Worm (Caenorhabditis elegans) whole organism, mixed stage, embryonic: ENCODE measurements around the gene set-5.

Source experiments
- M03D4.4 ChIP-seq: sonication (generic microtip); optimal IDR thresholded peaks from 2 replicates; lab custom pipeline; 2017; ENCODE audit warnings: mild to moderate bottlenecking, missing genetic modification characterization, missing compliant biosample characterization
- bed-3 ChIP-seq: fragments of 200-800 bp; sonication (Bioruptor generic); optimal IDR thresholded peaks from 3 replicates; lab custom pipeline; 2018; ENCODE audit warnings: mild to moderate bottlenecking, missing genetic modification characterization, moderate library complexity, missing compliant biosample characterization
- blmp-1 ChIP-seq: fragments of 150-350 bp; optimal IDR thresholded peaks from 2 replicates; lab custom pipeline; 2014; ENCODE audit warnings: missing biosample characterization, missing genetic modification characterization
- ceh-39 ChIP-seq: fragments of 150-350 bp; optimal IDR thresholded peaks from 2 replicates; lab custom pipeline; 2014; ENCODE audit warnings: missing biosample characterization, missing genetic modification characterization
- ceh-43 ChIP-seq: fragments of 200-800 bp; sonication (Bioruptor generic); optimal IDR thresholded peaks from 2 replicates; lab custom pipeline; 2018; ENCODE audit warnings: mild to moderate bottlenecking, missing genetic modification characterization, moderate library complexity, missing compliant biosample characterization
- ceh-83 ChIP-seq: fragments of 200-800 bp; sonication (Bioruptor generic); optimal IDR thresholded peaks from 2 replicates; lab custom pipeline; 2018; ENCODE audit warnings: mild to moderate bottlenecking, missing genetic modification characterization, missing compliant biosample characterization
- ces-1 ChIP-seq: fragments of 150-350 bp; optimal IDR thresholded peaks from 2 replicates; lab custom pipeline; 2014; ENCODE audit warnings: missing biosample characterization, missing genetic modification reagents, missing genetic modification characterization
- cnd-1 ChIP-seq: fragments of 200-800 bp; sonication (Bioruptor generic); optimal IDR thresholded peaks from 2 replicates; lab custom pipeline; 2018; ENCODE audit warnings: mild to moderate bottlenecking, missing genetic modification characterization, missing compliant biosample characterization
- drap-1 ChIP-seq: fragments of 200-800 bp; sonication (Bioruptor generic); optimal IDR thresholded peaks from 3 replicates; lab custom pipeline; 2018; ENCODE audit warnings: mild to moderate bottlenecking, missing genetic modification characterization, missing compliant biosample characterization
- elt-1 ChIP-seq: sonication (generic microtip); optimal IDR thresholded peaks from 2 replicates; lab custom pipeline; 2017; ENCODE audit warnings: missing genetic modification characterization, mild to moderate bottlenecking, missing compliant biosample characterization, antibody characterized with exemption, moderate library complexity, borderline replicate concordance; ENCODE audit not compliant: insufficient read depth
- elt-3 ChIP-seq: fragments of 150-350 bp; optimal IDR thresholded peaks from 2 replicates; lab custom pipeline; 2014; ENCODE audit warnings: missing biosample characterization, missing genetic modification characterization
- flh-1 ChIP-seq: fragments of 200-800 bp; sonication (Bioruptor generic); optimal IDR thresholded peaks from 2 replicates; lab custom pipeline; 2018; ENCODE audit warnings: mild to moderate bottlenecking, missing genetic modification characterization, moderate library complexity, missing compliant biosample characterization
- ham-2 ChIP-seq: fragments of 200-800 bp; sonication (Bioruptor generic); optimal IDR thresholded peaks from 2 replicates; lab custom pipeline; 2018; ENCODE audit warnings: mild to moderate bottlenecking, missing genetic modification characterization, missing compliant biosample characterization
- hlh-1 ChIP-seq: fragments of 150-350 bp; optimal IDR thresholded peaks from 2 replicates; lab custom pipeline; 2014; ENCODE audit warnings: missing biosample characterization, missing genetic modification reagents, missing genetic modification characterization
- lin-13 ChIP-seq: fragments of 150-350 bp; optimal IDR thresholded peaks from 2 replicates; lab custom pipeline; 2014; ENCODE audit warnings: missing biosample characterization, missing genetic modification characterization
- lin-32 ChIP-seq: fragments of 200-800 bp; sonication (Bioruptor generic); optimal IDR thresholded peaks from 2 replicates; lab custom pipeline; 2018; ENCODE audit warnings: mild to moderate bottlenecking, missing genetic modification characterization, missing compliant biosample characterization
- lsy-2 ChIP-seq: fragments of 150-350 bp; optimal IDR thresholded peaks from 2 replicates; lab custom pipeline; 2014; ENCODE audit warnings: missing biosample characterization, missing genetic modification characterization
- mab-5 ChIP-seq: fragments of 150-350 bp; optimal IDR thresholded peaks from 2 replicates; lab custom pipeline; 2014; ENCODE audit warnings: missing biosample characterization, missing genetic modification characterization
- mep-1 ChIP-seq: fragments of 150-350 bp; optimal IDR thresholded peaks from 2 replicates; lab custom pipeline; 2017; ENCODE audit warnings: missing biosample characterization, missing genetic modification reagents, missing genetic modification characterization, inconsistent platforms
- mls-2 ChIP-seq: sonication (generic microtip); optimal IDR thresholded peaks from 2 replicates; lab custom pipeline; 2016; ENCODE audit warnings: mild to moderate bottlenecking, missing genetic modification characterization, moderate library complexity, missing compliant biosample characterization
- nhr-12 ChIP-seq: fragments of 150-350 bp; optimal IDR thresholded peaks from 2 replicates; lab custom pipeline; 2014; ENCODE audit warnings: missing biosample characterization, missing genetic modification characterization
- nhr-2 ChIP-seq: fragments of 150-350 bp; optimal IDR thresholded peaks from 2 replicates; lab custom pipeline; 2014; ENCODE audit warnings: missing biosample characterization, missing genetic modification characterization
- nhr-237 ChIP-seq: fragments of 150-350 bp; optimal IDR thresholded peaks from 2 replicates; lab custom pipeline; 2014; ENCODE audit warnings: missing biosample characterization, missing genetic modification characterization
- nhr-28 ChIP-seq: fragments of 150-350 bp; optimal IDR thresholded peaks from 2 replicates; lab custom pipeline; 2014; ENCODE audit warnings: missing biosample characterization, missing genetic modification characterization
- nhr-76 ChIP-seq: sonication (generic microtip); optimal IDR thresholded peaks from 2 replicates; lab custom pipeline; 2017; ENCODE audit warnings: missing biosample characterization, missing genetic modification characterization
- pha-4 ChIP-seq: fragments of 150-350 bp; optimal IDR thresholded peaks from 2 replicates; lab custom pipeline; 2018; ENCODE audit warnings: missing biosample characterization, missing genetic modification reagents, missing genetic modification characterization
- sem-2 ChIP-seq: fragments of 200-800 bp; sonication (Bioruptor generic); optimal IDR thresholded peaks from 2 replicates; lab custom pipeline; 2018; ENCODE audit warnings: mild to moderate bottlenecking, missing genetic modification characterization, missing compliant biosample characterization
- snpc-4 ChIP-seq: fragments of 150-350 bp; optimal IDR thresholded peaks from 2 replicates; lab custom pipeline; 2014; ENCODE audit warnings: missing biosample characterization, missing genetic modification characterization
- sptf-1 ChIP-seq: sonication (generic microtip); optimal IDR thresholded peaks from 2 replicates; lab custom pipeline; 2017; ENCODE audit warnings: mild to moderate bottlenecking, missing genetic modification characterization, moderate library complexity, missing compliant biosample characterization
- tbx-8 ChIP-seq: fragments of 200-800 bp; sonication (Bioruptor generic); optimal IDR thresholded peaks from 2 replicates; lab custom pipeline; 2018; ENCODE audit warnings: mild to moderate bottlenecking, missing genetic modification characterization, moderate library complexity, missing compliant biosample characterization
- unc-120 ChIP-seq: sonication (generic microtip); optimal IDR thresholded peaks from 2 replicates; lab custom pipeline; 2017; ENCODE audit warnings: missing genetic modification characterization, missing compliant biosample characterization; ENCODE audit not compliant: poor library complexity, severe bottlenecking
- unc-39 ChIP-seq: fragments of 150-350 bp; optimal IDR thresholded peaks from 2 replicates; lab custom pipeline; 2014; ENCODE audit warnings: missing biosample characterization, missing genetic modification characterization
- unc-62 ChIP-seq: fragments of 150-350 bp; optimal IDR thresholded peaks from 2 replicates; lab custom pipeline; 2014; ENCODE audit warnings: missing biosample characterization, missing genetic modification reagents, missing genetic modification characterization
- zip-8 ChIP-seq: fragments of 150-350 bp; optimal IDR thresholded peaks from 2 replicates; lab custom pipeline; 2014; ENCODE audit warnings: missing biosample characterization, missing genetic modification characterization
- ztf-11 ChIP-seq: fragments of 150-350 bp; optimal IDR thresholded peaks from 2 replicates; lab custom pipeline; 2014; ENCODE audit warnings: missing biosample characterization, missing genetic modification characterization

The set-5 gene

ce11 chrV:14687106-14687964, 11.4 kb upstream of the set-5 start:
- TF ChIP-seq cnd-1: peak; percentile 20
- TF ChIP-seq nhr-2 (tag; lab: Kevin White, UChicago): no peak
- TF ChIP-seq elt-3: no peak

- TF ChIP-seq tbx-8: no peak
- TF ChIP-seq nhr-2 (tag; lab: Kevin White, UChicago): no peak
- no peak for TF ChIP-seq ceh-43 (GFP tag; lab: Kevin White, UChicago)
Measured at ce11 chrV:14688097-14688912, 10.5 kb upstream of the set-5 start, which contains the start of gene C47E8.11. C47E8.11 (plus strand) TSS chrV:14688616.

- TF ChIP-seq ces-1 (GFP tag; lab: Kevin White, UChicago) (no peak), tbx-8 (peak; percentile 54), unc-39 (tag; lab: Kevin White, UChicago) (no peak), drap-1 (GFP tag; lab: Kevin White, UChicago) (peak; percentile 88), lsy-2 (tag; lab: Kevin White, UChicago) (peak; percentile 7), blmp-1 (no peak), nhr-2 (tag; lab: Kevin White, UChicago) (no peak), bed-3 (GFP tag; lab: Kevin White, UChicago) (peak; percentile 44), sptf-1 (peak; percentile 6), nhr-12 (tag; lab: Kevin White, UChicago) (no peak), snpc-4 (no peak), zip-8 (tag; lab: Kevin White, UChicago) (no peak), ceh-43 (GFP tag; lab: Kevin White, UChicago) (no peak), ztf-11 (tag; lab: Kevin White, UChicago) (no peak), cnd-1 (peak; percentile 75), unc-120 (tag; lab: Kevin White, UChicago) (no peak), flh-1 (no peak), ham-2 (no peak), pha-4 (tag; lab: Kevin White, UChicago) (no peak), M03D4.4 (tag; lab: Kevin White, UChicago) (peak; percentile 54), ceh-83 (GFP tag; lab: Kevin White, UChicago) (peak; percentile 85), nhr-237 (tag; lab: Kevin White, UChicago) (no peak), elt-1 (tag; lab: Kevin White, UChicago) (peak; percentile 8), nhr-76 (tag; lab: Kevin White, UChicago) (no peak), lin-32 (no peak), ceh-39 (no peak), nhr-28 (tag; lab: Kevin White, UChicago) (no peak), mls-2 (tag; lab: Kevin White, UChicago) (no peak), mep-1 (tag; lab: Kevin White, UChicago) (peak; percentile 6), unc-62 (no peak), hlh-1 (tag; lab: Kevin White, UChicago) (no peak), lin-13 (tag; lab: Kevin White, UChicago) (no peak), elt-3 (no peak), mab-5 (no peak), sem-2 (peak; percentile 51)
- TF ChIP-seq, all 35 proteins: peak for 11
Measured at ce11 chrV:14689060-14689750, 9.6 kb upstream of the set-5 start, which contains the start of gene gasr-8. gasr-8 (plus strand) TSS chrV:14689110.
